Worm (Caenorhabditis elegans): Measurements from ENCODE around the gene C35A5.10.

DNA sequence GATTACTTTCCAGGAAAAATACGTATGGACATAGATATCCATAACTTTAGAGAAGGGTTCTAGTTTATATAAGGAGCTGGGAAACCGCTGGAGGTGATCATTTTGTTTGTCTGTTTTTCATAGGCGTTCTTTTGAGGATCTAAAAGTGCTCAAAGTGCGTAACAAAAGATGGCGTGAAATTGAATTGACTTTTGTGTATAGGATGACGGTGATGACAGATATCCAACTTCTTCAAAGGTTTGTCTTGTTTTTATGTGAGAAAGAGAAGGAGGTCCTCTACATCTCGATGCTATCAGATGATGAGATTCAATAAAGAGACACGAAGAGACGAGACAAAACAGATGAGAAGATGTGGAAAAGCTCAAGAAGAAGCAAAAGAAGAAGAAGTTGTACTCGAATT is 12.7 kb downstream of the C35A5.10 start:
- TF ChIP-seq dao-5 (tag; optimal IDR thresholded peaks at IDR 0.05), result no peak
- no peak for TF ChIP-seq W03F9.2 (tag; optimal IDR thresholded peaks at IDR 0.05)
- TF ChIP-seq him-1 (tag; optimal IDR thresholded peaks at IDR 0.05), result no peak

Data from whole organism, L4/young adult.